Worm (Caenorhabditis elegans) whole organism, late embryonic: ENCODE results near the gene T22C8.3.

Experiments
- C08G9.2 ChIP-seq: sonication (generic microtip); optimal IDR thresholded peaks from 2 replicates; lab custom pipeline; 2016; ENCODE audit warnings: mild to moderate bottlenecking, missing genetic modification characterization, moderate library complexity, missing compliant biosample characterization
- C38D4.7 ChIP-seq: fragments of 200-800 bp; sonication (Bioruptor generic); optimal IDR thresholded peaks from 2 replicates; lab custom pipeline; 2018; ENCODE audit warnings: mild to moderate bottlenecking, missing genetic modification characterization, moderate library complexity, missing compliant biosample characterization
- ama-1 ChIP-seq: fragments of 150-350 bp; optimal IDR thresholded peaks from 2 replicates; lab custom pipeline; 2014
- ceh-19 ChIP-seq: fragments of 200-800 bp; sonication (Bioruptor generic); optimal IDR thresholded peaks from 2 replicates; lab custom pipeline; 2018; ENCODE audit warnings: mild to moderate bottlenecking, missing genetic modification characterization, missing compliant biosample characterization
- ceh-22 ChIP-seq: sonication (generic microtip); optimal IDR thresholded peaks from 2 replicates; lab custom pipeline; 2017; ENCODE audit warnings: missing biosample characterization, missing genetic modification characterization
- ceh-30 ChIP-seq: fragments of 150-350 bp; optimal IDR thresholded peaks from 2 replicates; lab custom pipeline; 2014; ENCODE audit warnings: missing biosample characterization, missing genetic modification characterization
- ceh-34 ChIP-seq: sonication (generic microtip); optimal IDR thresholded peaks from 2 replicates; lab custom pipeline; 2016; ENCODE audit warnings: mild to moderate bottlenecking, missing genetic modification characterization, missing compliant biosample characterization
- ceh-45 ChIP-seq: fragments of 200-800 bp; sonication (Bioruptor generic); IDR thresholded peaks from 2 replicates; pipeline ENCODE4 v1.3.6; 2022; ENCODE audit warnings: missing genetic modification reagents, missing genetic modification characterization, missing compliant biosample characterization
- ceh-48 ChIP-seq: sonication (generic microtip); optimal IDR thresholded peaks from 2 replicates; lab custom pipeline; 2016; ENCODE audit warnings: missing genetic modification characterization, inconsistent platforms, missing compliant biosample characterization
- dmd-4 ChIP-seq: sonication (generic microtip); optimal IDR thresholded peaks from 2 replicates; lab custom pipeline; 2016; ENCODE audit warnings: borderline replicate concordance, missing genetic modification characterization, missing compliant biosample characterization
- dve-1 ChIP-seq: sonication (generic microtip); optimal IDR thresholded peaks from 2 replicates; lab custom pipeline; 2017; ENCODE audit warnings: antibody characterized with exemption, mild to moderate bottlenecking, missing genetic modification characterization, missing compliant biosample characterization
- elt-2 ChIP-seq: sonication (generic microtip); optimal IDR thresholded peaks from 2 replicates; lab custom pipeline; 2016; ENCODE audit warnings: missing genetic modification reagents, missing genetic modification characterization, missing compliant biosample characterization
- elt-4 ChIP-seq: sonication (generic microtip); optimal IDR thresholded peaks from 2 replicates; lab custom pipeline; 2016; ENCODE audit warnings: missing genetic modification characterization, missing compliant biosample characterization
- ets-4 ChIP-seq: sonication (generic microtip); optimal IDR thresholded peaks from 2 replicates; lab custom pipeline; 2016; ENCODE audit warnings: missing genetic modification characterization, missing compliant biosample characterization
- eyg-1 ChIP-seq: sonication (generic microtip); optimal IDR thresholded peaks from 2 replicates; lab custom pipeline; 2016; ENCODE audit warnings: missing genotype, missing genetic modification characterization, missing compliant biosample characterization
- gmeb-2 ChIP-seq: sonication (generic microtip); optimal IDR thresholded peaks from 2 replicates; lab custom pipeline; 2016; ENCODE audit warnings: missing genetic modification characterization, inconsistent platforms, missing compliant biosample characterization
- hlh-13 ChIP-seq: fragments of 200-800 bp; sonication (Bioruptor generic); optimal IDR thresholded peaks from 2 replicates; lab custom pipeline; 2018; ENCODE audit warnings: mild to moderate bottlenecking, missing genetic modification characterization, missing compliant biosample characterization
- hlh-30 ChIP-seq: sonication (generic microtip); optimal IDR thresholded peaks from 2 replicates; lab custom pipeline; 2017; ENCODE audit warnings: antibody characterized with exemption, missing genetic modification characterization, missing compliant biosample characterization; ENCODE audit not compliant: insufficient read depth
- hlh-6 ChIP-seq: sonication (generic microtip); optimal IDR thresholded peaks from 2 replicates; lab custom pipeline; 2016; ENCODE audit warnings: missing genotype, missing genetic modification characterization, missing compliant biosample characterization
- lim-6 ChIP-seq: sonication (generic microtip); optimal IDR thresholded peaks from 2 replicates; lab custom pipeline; 2016; ENCODE audit warnings: missing genetic modification characterization, missing compliant biosample characterization
- lin-11 ChIP-seq: fragments of 200-800 bp; sonication (Bioruptor generic); optimal IDR thresholded peaks from 2 replicates; lab custom pipeline; 2018; ENCODE audit warnings: mild to moderate bottlenecking, missing genetic modification characterization, missing compliant biosample characterization
- nfya-1 ChIP-seq: sonication (generic microtip); optimal IDR thresholded peaks from 2 replicates; lab custom pipeline; 2017; ENCODE audit warnings: missing genetic modification characterization, mild to moderate bottlenecking, missing compliant biosample characterization, antibody characterized with exemption, moderate library complexity
- nhr-11 ChIP-seq: fragments of 150-350 bp; optimal IDR thresholded peaks from 2 replicates; lab custom pipeline; 2014; ENCODE audit warnings: missing biosample characterization, missing genetic modification characterization
- nhr-232 ChIP-seq: sonication (generic microtip); optimal IDR thresholded peaks from 2 replicates; lab custom pipeline; 2016; ENCODE audit warnings: missing genetic modification characterization, missing compliant biosample characterization
- npax-4 ChIP-seq: sonication (generic microtip); optimal IDR thresholded peaks from 2 replicates; lab custom pipeline; 2016; ENCODE audit warnings: missing genetic modification characterization, missing compliant biosample characterization
- pat-9 ChIP-seq: fragments of 200-800 bp; sonication (Bioruptor generic); optimal IDR thresholded peaks from 2 replicates; lab custom pipeline; 2018; ENCODE audit warnings: mild to moderate bottlenecking, missing genetic modification characterization, moderate library complexity, missing compliant biosample characterization
- pha-2 ChIP-seq: sonication (generic microtip); optimal IDR thresholded peaks from 2 replicates; lab custom pipeline; 2017; ENCODE audit warnings: mild to moderate bottlenecking, missing genetic modification characterization, missing compliant biosample characterization
- pha-4 ChIP-seq: fragments of 150-350 bp; optimal IDR thresholded peaks from 2 replicates; lab custom pipeline; 2018; ENCODE audit warnings: missing biosample characterization, missing genetic modification reagents, missing genetic modification characterization
- pqm-1 ChIP-seq: sonication (generic microtip); optimal IDR thresholded peaks from 2 replicates; lab custom pipeline; 2016; ENCODE audit warnings: missing genetic modification characterization, missing compliant biosample characterization
- pros-1 ChIP-seq: fragments of 150-350 bp; optimal IDR thresholded peaks from 2 replicates; lab custom pipeline; 2014; ENCODE audit warnings: missing biosample characterization, missing genetic modification reagents, missing genetic modification characterization
- ref-2 ChIP-seq: sonication (generic microtip); optimal IDR thresholded peaks from 2 replicates; lab custom pipeline; 2016; ENCODE audit warnings: missing genetic modification characterization, missing compliant biosample characterization
- rnt-1 ChIP-seq: sonication (generic microtip); optimal IDR thresholded peaks from 2 replicates; lab custom pipeline; 2016; ENCODE audit warnings: missing genetic modification characterization, missing compliant biosample characterization
- sdc-2 ChIP-seq: sonication (generic microtip); optimal IDR thresholded peaks from 2 replicates; lab custom pipeline; 2016; ENCODE audit warnings: missing genotype, missing genetic modification characterization, missing compliant biosample characterization
- sox-2 ChIP-seq: fragments of 200-800 bp; sonication (Bioruptor generic); IDR thresholded peaks from 2 replicates; pipeline ENCODE4 v1.3.6; 2022; ENCODE audit warnings: missing genetic modification reagents, missing genetic modification characterization, missing compliant biosample characterization
- tbx-7 ChIP-seq: sonication (generic microtip); optimal IDR thresholded peaks from 2 replicates; lab custom pipeline; 2016; ENCODE audit warnings: missing genotype, missing genetic modification characterization, missing compliant biosample characterization
- ttx-3 ChIP-seq: sonication (generic microtip); optimal IDR thresholded peaks from 2 replicates; lab custom pipeline; 2016; ENCODE audit warnings: missing genetic modification reagents, missing genetic modification characterization, missing compliant biosample characterization
- unc-3 ChIP-seq, 2 experiments: fragments of 200-800 bp in 1 of 2; sonication (Bioruptor generic) in 1 of 2; sonication (generic microtip) in 1 of 2; conservative IDR thresholded peaks in 1 of 2; optimal IDR thresholded peaks in 1 of 2; 2 replicates each; pipeline versions ENCODE4 v1.3.6 to Lab custom; 2016 to 2022; ENCODE audit warnings: missing compliant biosample characterization in 2 of 2, missing genetic modification characterization in 2 of 2, missing genetic modification reagents in 1 of 2
- unc-55 ChIP-seq: sonication (generic microtip); optimal IDR thresholded peaks from 2 replicates; lab custom pipeline; 2017; ENCODE audit warnings: missing biosample characterization, missing genetic modification reagents, missing genetic modification characterization
- zip-5 ChIP-seq: sonication (generic microtip); optimal IDR thresholded peaks from 2 replicates; lab custom pipeline; 2016; ENCODE audit warnings: missing genetic modification characterization, missing compliant biosample characterization
- ztf-16 ChIP-seq: sonication (generic microtip); optimal IDR thresholded peaks from 2 replicates; lab custom pipeline; 2017; ENCODE audit warnings: missing genetic modification characterization, missing compliant biosample characterization

T22C8.3 gene

ce11 chrII:8630088-8630487 is 8.3 kb upstream of the T22C8.3 start, which contains the start of gene T22C8.6:
TSS of gene T22C8.6 (minus strand) at chrII:8630281.
- TF ChIP-seq unc-3 (GFP tag; conservative IDR thresholded peaks at IDR 0.05; lab: Robert Waterston, UW): no peak
- no peak for TF ChIP-seq unc-3 (tag; optimal IDR thresholded peaks at IDR 0.05; lab: Kevin White, UChicago)
- TF ChIP-seq gmeb-2 (tag; lab: Kevin White, UChicago): no peak
- no peak for TF ChIP-seq C08G9.2 (tag; lab: Kevin White, UChicago)
- TF ChIP-seq dmd-4: no peak
- TF ChIP-seq ceh-22: no peak
- TF ChIP-seq lim-6 (tag; lab: Kevin White, UChicago): no peak
- TF ChIP-seq unc-55: no peak
- no peak for TF ChIP-seq sdc-2 (tag; lab: Kevin White, UChicago)
- no peak for TF ChIP-seq C38D4.7
- TF ChIP-seq ref-2 (tag; lab: Kevin White, UChicago): no peak
- TF ChIP-seq ama-1: no peak
- TF ChIP-seq pqm-1 (tag; lab: Kevin White, UChicago): no peak
- no peak for TF ChIP-seq rnt-1
- TF ChIP-seq dve-1: no peak
- no peak for TF ChIP-seq ceh-45
- TF ChIP-seq ttx-3 (tag; lab: Kevin White, UChicago): no peak
- no peak for TF ChIP-seq ceh-48 (tag; lab: Kevin White, UChicago)
- TF ChIP-seq pros-1: no peak

ce11 chrII:8627907-8628306 is 6.1 kb upstream of the T22C8.3 start:
- no peak for TF ChIP-seq ttx-3 (tag; lab: Kevin White, UChicago)
- TF ChIP-seq, all 69 proteins: peak for 0

- TF ChIP-seq pat-9: no peak
- TF ChIP-seq hlh-30 (tag; lab: Kevin White, UChicago): no peak
- TF ChIP-seq sox-2 (GFP tag; lab: Robert Waterston, UW): no peak
- no peak for TF ChIP-seq ceh-30 (tag; lab: Kevin White, UChicago)
- no peak for TF ChIP-seq hlh-13
- no peak for TF ChIP-seq ztf-16 (tag; lab: Kevin White, UChicago)
- TF ChIP-seq ets-4 (tag; lab: Kevin White, UChicago): no peak
- TF ChIP-seq dmd-4: no peak
- no peak for TF ChIP-seq C38D4.7
- TF ChIP-seq pha-4 (tag; lab: Kevin White, UChicago): no peak
- no peak for TF ChIP-seq ceh-45
- no peak for TF ChIP-seq pros-1
- no peak for TF ChIP-seq ceh-34
These were observed 4.8 kb upstream of the T22C8.3 start for ce11 chrII:8626598-8626997.

- TF ChIP-seq C38D4.7: no peak
- no peak for TF ChIP-seq npax-4 (tag; lab: Kevin White, UChicago)
- peak; percentile 93 for TF ChIP-seq elt-2 (tag; lab: Kevin White, UChicago)
These were observed 3.4 kb upstream of the T22C8.3 start, which contains the start of gene sptf-2 for ce11 chrII:8625163-8625562. TSS of gene sptf-2 (plus strand) at chrII:8625459.

- TF ChIP-seq elt-4 (no peak), pha-2 (no peak), ama-1 (no peak), tbx-7 (no peak), zip-5 (no peak), hlh-6 (no peak), nfya-1 (tag; lab: Kevin White, UChicago) (no peak), ceh-19 (GFP tag; lab: Kevin White, UChicago) (no peak), eyg-1 (no peak), unc-3 (GFP tag; conservative IDR thresholded peaks at IDR 0.05; lab: Robert Waterston, UW) (no peak), unc-3 (tag; optimal IDR thresholded peaks at IDR 0.05; lab: Kevin White, UChicago) (no peak), ceh-30 (tag; lab: Kevin White, UChicago) (no peak), ets-4 (tag; lab: Kevin White, UChicago) (no peak), nhr-11 (tag; lab: Kevin White, UChicago) (no peak), dve-1 (no peak), nhr-232 (tag; lab: Kevin White, UChicago) (no peak), elt-2 (tag; lab: Kevin White, UChicago) (no peak), lin-11 (tag; lab: Kevin White, UChicago) (no peak)
These were observed 1.6 kb upstream of the T22C8.3 start, which contains the start of gene T22C8.4 for ce11 chrII:8623396-8623795. TSS of gene T22C8.4 (minus strand) at chrII:8623496.
